Fruit fly (Drosophila melanogaster) whole organism, prepupa: ENCODE data around the gene CG8560.

Experiments
- Blimp-1 ChIP-seq: fragments of 200-800 bp; sonication (Bioruptor generic); optimal IDR thresholded peaks from 3 replicates; lab custom pipeline; 2017; ENCODE audit warnings: missing biosample characterization, missing genetic modification characterization, mild to moderate bottlenecking, moderate library complexity, missing genetic modification reagents
- CG10631 ChIP-seq: fragments of 200-800 bp; sonication (Bioruptor generic); optimal IDR thresholded peaks from 2 replicates; lab custom pipeline; 2016; ENCODE audit warnings: missing biosample characterization, missing genetic modification characterization
- CG10669 ChIP-seq: fragments of 200-800 bp; sonication (Bioruptor generic); optimal IDR thresholded peaks from 3 replicates; lab custom pipeline; 2018; ENCODE audit warnings: missing biosample characterization, mild to moderate bottlenecking, missing genetic modification characterization, moderate library complexity
- CG11294 ChIP-seq: fragments of 200-800 bp; sonication (Bioruptor generic); IDR thresholded peaks from 2 replicates; pipeline ENCODE4 v1.3.6; 2022; ENCODE audit warnings: missing biosample characterization, missing genetic modification characterization
- CG11762 ChIP-seq: fragments of 200-800 bp; sonication (Bioruptor generic); optimal IDR thresholded peaks from 3 replicates; lab custom pipeline; 2016; ENCODE audit warnings: missing biosample characterization, missing genetic modification characterization; ENCODE audit not compliant: insufficient read depth
- CG11902 ChIP-seq: fragments of 200-800 bp; sonication (Bioruptor generic); optimal IDR thresholded peaks from 3 replicates; lab custom pipeline; 2016; ENCODE audit warnings: missing biosample characterization, missing genetic modification characterization
- CG15336 ChIP-seq: fragments of 200-800 bp; sonication (Bioruptor generic); IDR thresholded peaks from 2 replicates; pipeline ENCODE4 v1.3.6; 2022; ENCODE audit warnings: missing biosample characterization, missing genetic modification characterization
- CG1621 ChIP-seq: fragments of 200-800 bp; sonication (Bioruptor generic); optimal IDR thresholded peaks from 3 replicates; lab custom pipeline; 2018; ENCODE audit warnings: missing biosample characterization, mild to moderate bottlenecking, missing genetic modification characterization
- CG16779 ChIP-seq: fragments of 200-800 bp; sonication (Bioruptor generic); optimal IDR thresholded peaks from 3 replicates; lab custom pipeline; 2017; ENCODE audit warnings: missing biosample characterization, mild to moderate bottlenecking, missing genetic modification characterization
- CG3032 ChIP-seq: fragments of 200-800 bp; optimal IDR thresholded peaks from 2 replicates; lab custom pipeline; 2019; ENCODE audit warnings: missing biosample characterization, mild to moderate bottlenecking, missing genetic modification characterization, moderate library complexity
- CG31627 ChIP-seq: fragments of 200-800 bp; sonication (Bioruptor generic); optimal IDR thresholded peaks from 3 replicates; lab custom pipeline; 2016; ENCODE audit warnings: missing biosample characterization, missing genetic modification characterization
- CG32006 ChIP-seq: fragments of 200-800 bp; sonication (Bioruptor generic); optimal IDR thresholded peaks from 3 replicates; lab custom pipeline; 2017; ENCODE audit warnings: missing biosample characterization, mild to moderate bottlenecking, missing genetic modification characterization
- CG34406 ChIP-seq: fragments of 200-800 bp; sonication (Bioruptor generic); optimal IDR thresholded peaks from 3 replicates; lab custom pipeline; 2016; ENCODE audit warnings: missing biosample characterization, missing genetic modification characterization
- CG3919 ChIP-seq: fragments of 200-800 bp; sonication (Bioruptor generic); optimal IDR thresholded peaks from 3 replicates; lab custom pipeline; 2016; ENCODE audit warnings: missing biosample characterization, missing genetic modification characterization
- CG6163 ChIP-seq: fragments of 200-800 bp; sonication (Bioruptor generic); IDR thresholded peaks from 3 replicates; pipeline ENCODE4 v1.3.6; 2022; ENCODE audit warnings: missing biosample characterization, missing genetic modification characterization
- CG6276 ChIP-seq: fragments of 200-800 bp; sonication (Bioruptor generic); optimal IDR thresholded peaks from 2 replicates; lab custom pipeline; 2017; ENCODE audit warnings: missing biosample characterization, mild to moderate bottlenecking, missing genetic modification characterization
- CG6792 ChIP-seq: fragments of 200-800 bp; sonication (Bioruptor generic); optimal IDR thresholded peaks from 3 replicates; lab custom pipeline; 2016; ENCODE audit warnings: missing biosample characterization, missing genetic modification characterization
- CG6808 ChIP-seq: fragments of 200-800 bp; sonication (Bioruptor generic); optimal IDR thresholded peaks from 3 replicates; lab custom pipeline; 2017; ENCODE audit warnings: missing biosample characterization, missing genetic modification characterization, mild to moderate bottlenecking, moderate library complexity, missing genetic modification reagents
- CG7368 ChIP-seq: fragments of 200-800 bp; sonication (Bioruptor generic); optimal IDR thresholded peaks from 3 replicates; lab custom pipeline; 2016; ENCODE audit warnings: missing biosample characterization, missing genetic modification characterization
- CG8119 ChIP-seq: fragments of 200-800 bp; sonication (Bioruptor generic); IDR thresholded peaks from 3 replicates; pipeline ENCODE4 v1.3.6; 2022; ENCODE audit warnings: missing biosample characterization, missing genetic modification characterization
- CG8319 ChIP-seq: fragments of 200-800 bp; sonication (Bioruptor generic); optimal IDR thresholded peaks from 3 replicates; lab custom pipeline; 2016; ENCODE audit warnings: missing biosample characterization, missing genetic modification characterization
- CG8632 ChIP-seq: fragments of 200-800 bp; sonication (Bioruptor generic); optimal IDR thresholded peaks from 3 replicates; lab custom pipeline; 2016; ENCODE audit warnings: missing biosample characterization, missing genetic modification characterization
- Eip75B ChIP-seq: fragments of 200-800 bp; sonication (Bioruptor generic); optimal IDR thresholded peaks from 3 replicates; lab custom pipeline; 2016; ENCODE audit warnings: missing biosample characterization, missing genetic modification characterization
- Eip78C ChIP-seq: fragments of 200-800 bp; sonication (Bioruptor generic); peaks from one replicate; lab custom pipeline; 2016; ENCODE audit warnings: missing biosample characterization, missing genetic modification characterization
- Eip93F ChIP-seq: fragments of 200-800 bp; sonication (Bioruptor generic); optimal IDR thresholded peaks from 2 replicates; lab custom pipeline; 2016; ENCODE audit warnings: missing biosample characterization, mild to moderate bottlenecking, missing genetic modification characterization
- Hr38 ChIP-seq: sonication (Bioruptor generic); optimal IDR thresholded peaks from 2 replicates; lab custom pipeline; 2016; ENCODE audit warnings: missing biosample characterization, missing genetic modification characterization
- Hr39 ChIP-seq: fragments of 200-800 bp; sonication (Bioruptor generic); optimal IDR thresholded peaks from 2 replicates; lab custom pipeline; 2016; ENCODE audit warnings: missing biosample characterization, missing genetic modification characterization
- Lpt ChIP-seq: fragments of 200-800 bp; sonication (Bioruptor generic); optimal IDR thresholded peaks from 3 replicates; lab custom pipeline; 2016; ENCODE audit warnings: missing biosample characterization, missing genetic modification characterization
- Met ChIP-seq: fragments of 200-800 bp; sonication (Bioruptor generic); optimal IDR thresholded peaks from 3 replicates; lab custom pipeline; 2016; ENCODE audit warnings: missing biosample characterization, missing genetic modification characterization
- OdsH ChIP-seq: fragments of 200-800 bp; sonication (Bioruptor generic); optimal IDR thresholded peaks from 3 replicates; lab custom pipeline; 2016; ENCODE audit warnings: missing biosample characterization, missing genetic modification characterization
- Smox ChIP-seq: fragments of 200-800 bp; sonication (Bioruptor generic); optimal IDR thresholded peaks from 3 replicates; lab custom pipeline; 2016; ENCODE audit warnings: missing biosample characterization, missing genetic modification characterization
- Sox102F ChIP-seq: fragments of 200-800 bp; sonication (Bioruptor generic); optimal IDR thresholded peaks from 2 replicates; lab custom pipeline; 2016; ENCODE audit warnings: missing biosample characterization, mild to moderate bottlenecking, missing genetic modification characterization
- Sox14 ChIP-seq: fragments of 200-800 bp; sonication (Bioruptor generic); optimal IDR thresholded peaks from 3 replicates; lab custom pipeline; 2016; ENCODE audit warnings: missing biosample characterization, missing genetic modification characterization
- Sox15 ChIP-seq: fragments of 200-800 bp; sonication (Bioruptor generic); optimal IDR thresholded peaks from 3 replicates; lab custom pipeline; 2016; ENCODE audit warnings: missing biosample characterization, missing genetic modification characterization
- achi ChIP-seq: fragments of 200-800 bp; sonication (Bioruptor generic); optimal IDR thresholded peaks from 3 replicates; lab custom pipeline; 2016; ENCODE audit warnings: missing biosample characterization, missing genetic modification characterization
- acj6 ChIP-seq: fragments of 200-800 bp; sonication (Bioruptor generic); optimal IDR thresholded peaks from 3 replicates; lab custom pipeline; 2016; ENCODE audit warnings: missing biosample characterization, missing genetic modification characterization
- cyc ChIP-seq: fragments of 200-800 bp; sonication (Bioruptor generic); optimal IDR thresholded peaks from 3 replicates; lab custom pipeline; 2016; ENCODE audit warnings: missing biosample characterization, missing genetic modification characterization
- dac ChIP-seq: fragments of 200-800 bp; sonication (Bioruptor generic); optimal IDR thresholded peaks from 2 replicates; lab custom pipeline; 2017; ENCODE audit warnings: missing biosample characterization, mild to moderate bottlenecking, missing genetic modification characterization
- eg ChIP-seq: fragments of 200-800 bp; sonication (Bioruptor generic); IDR thresholded peaks from 3 replicates; pipeline ENCODE4 v1.3.6; 2022; ENCODE audit warnings: missing biosample characterization, missing genetic modification characterization
- esn ChIP-seq: fragments of 200-800 bp; sonication (Bioruptor generic); optimal IDR thresholded peaks from 2 replicates; lab custom pipeline; 2016; ENCODE audit warnings: missing biosample characterization, mild to moderate bottlenecking, missing genetic modification characterization, moderate library complexity
- fkh ChIP-seq: fragments of 200-800 bp; sonication (Bioruptor generic); optimal IDR thresholded peaks from 3 replicates; lab custom pipeline; 2017; ENCODE audit warnings: missing biosample characterization, mild to moderate bottlenecking, missing genetic modification characterization, moderate library complexity
- lz ChIP-seq: fragments of 200-800 bp; sonication (Bioruptor generic); optimal IDR thresholded peaks from 3 replicates; lab custom pipeline; 2016; ENCODE audit warnings: missing biosample characterization, missing genetic modification characterization
- net ChIP-seq: fragments of 200-800 bp; sonication (Bioruptor generic); optimal IDR thresholded peaks from 3 replicates; lab custom pipeline; 2016; ENCODE audit warnings: missing biosample characterization, missing genetic modification characterization
- svp ChIP-seq: fragments of 200-800 bp; sonication (Bioruptor generic); peaks from one replicate; lab custom pipeline; 2016; ENCODE audit warnings: missing biosample characterization, missing genetic modification characterization
- topi ChIP-seq: fragments of 200-800 bp; sonication (Bioruptor generic); optimal IDR thresholded peaks from 3 replicates; lab custom pipeline; 2016; ENCODE audit warnings: missing biosample characterization, missing genetic modification characterization
- vri ChIP-seq: fragments of 200-800 bp; sonication (Bioruptor generic); optimal IDR thresholded peaks from 3 replicates; lab custom pipeline; 2016; ENCODE audit warnings: missing biosample characterization, mild to moderate bottlenecking, missing genetic modification characterization

Gene CG8560

DNA sequence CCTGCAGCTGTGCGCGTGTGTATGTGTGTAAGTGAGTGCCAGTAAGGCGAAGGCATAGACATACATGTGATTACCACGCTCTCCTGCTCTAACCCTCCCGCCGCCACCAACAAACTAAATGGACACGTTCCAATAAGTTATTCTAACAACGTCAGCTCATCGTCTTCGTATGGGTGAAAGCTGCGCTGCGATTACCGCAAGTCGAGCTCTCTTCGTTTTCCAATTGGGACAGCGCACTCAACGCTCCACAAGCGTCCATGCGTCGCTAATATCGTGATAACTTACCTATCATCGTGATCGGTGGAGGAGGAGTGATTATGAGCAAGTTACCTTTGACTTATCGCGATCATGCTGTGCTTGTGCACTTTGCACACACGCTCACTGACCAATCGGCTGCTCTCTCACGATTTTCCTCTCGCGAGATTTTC lies 42.9 kb downstream of the CG8560 start (continued):
- TF ChIP-seq svp (GFP tag; lab: Kevin White, UChicago), result peak; percentile 95
- TF ChIP-seq CG11902, result no peak
- no peak for TF ChIP-seq OdsH (GFP tag; lab: Kevin White, UChicago)
- TF ChIP-seq CG11762 (GFP tag; lab: Kevin White, UChicago), result no peak
- no peak for TF ChIP-seq CG10631 (GFP tag; lab: Kevin White, UChicago)
- no peak; the same call in 1 of the 3 replicates for TF ChIP-seq CG6163
- no peak for TF ChIP-seq Blimp-1 (GFP tag; lab: Kevin White, UChicago)
- TF ChIP-seq Met (GFP tag; lab: Kevin White, UChicago), result no peak
- peak; percentile 53 for TF ChIP-seq CG7368 (GFP tag; lab: Kevin White, UChicago)
- no peak for TF ChIP-seq vri (GFP tag; lab: Kevin White, UChicago)
- TF ChIP-seq CG16779, result peak; percentile 52
- TF ChIP-seq Eip78C (GFP tag; lab: Kevin White, UChicago), result peak; percentile 60
- TF ChIP-seq Hr39 (GFP tag; lab: Kevin White, UChicago), result no peak
- TF ChIP-seq topi (GFP tag; lab: Kevin White, UChicago), result peak; percentile 23
- peak; percentile 0 for TF ChIP-seq dac
- no peak for TF ChIP-seq Eip75B (GFP tag; lab: Kevin White, UChicago)
- no peak for TF ChIP-seq CG11294 (GFP tag; lab: Robert Waterston, UW)
- no peak for TF ChIP-seq Sox15 (GFP tag; lab: Kevin White, UChicago)
- TF ChIP-seq Lpt (GFP tag; lab: Kevin White, UChicago), result peak; percentile 19

DNA sequence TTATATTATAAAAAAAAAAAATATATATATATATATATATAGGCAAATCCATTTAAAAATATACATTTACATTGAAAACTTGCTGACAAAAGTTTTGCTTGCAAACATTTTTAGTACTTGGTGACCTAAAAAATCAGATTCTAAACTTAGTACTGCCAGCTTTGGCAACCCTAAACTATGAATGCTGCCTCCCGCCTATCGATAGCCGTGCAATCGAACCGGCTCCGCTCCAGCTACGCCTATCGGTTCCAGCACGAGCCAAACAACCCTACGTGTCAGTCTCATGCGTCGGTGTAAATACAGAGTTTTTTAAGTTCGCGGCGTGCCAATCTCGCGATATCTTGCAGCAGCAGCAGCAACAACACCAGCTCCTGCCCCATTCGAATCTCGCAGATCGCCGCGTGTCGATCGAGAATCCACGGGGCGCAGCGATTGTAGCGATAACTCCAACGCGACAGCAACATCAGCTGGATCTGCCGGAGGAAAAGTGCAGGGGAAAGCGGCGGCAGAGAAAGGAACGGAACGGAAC lies 43.6 kb downstream of the CG8560 start, which contains the start of gene Sec63:
TSS of gene Sec63 (plus strand) at position 238 of the 529 bp plus-strand sequence.
- TF ChIP-seq CG6792 (GFP tag; lab: Kevin White, UChicago) (peak; percentile 4), vri (GFP tag; lab: Kevin White, UChicago) (peak; percentile 24), Sox102F (GFP tag; lab: Kevin White, UChicago) (no peak), CG3919 (GFP tag; lab: Kevin White, UChicago) (peak; percentile 17), CG6163 (peak; percentile 56; the same call in 2 of the 3 replicates), CG11902 (peak; percentile 2), Smox (no peak), fkh (GFP tag; lab: Kevin White, UChicago) (peak; percentile 26), Hr38 (no peak), CG3032 (tag; lab: Kevin White, UChicago) (peak; percentile 38), CG6276 (no peak), lz (GFP tag; lab: Kevin White, UChicago) (no peak), eg (peak; percentile 51; the same call in 2 of the 3 replicates), cyc (GFP tag; lab: Kevin White, UChicago) (no peak), Eip93F (GFP tag; lab: Kevin White, UChicago) (peak; percentile 55), Hr39 (GFP tag; lab: Kevin White, UChicago) (peak; percentile 39), CG1621 (peak; percentile 49), CG8319 (GFP tag; lab: Kevin White, UChicago) (peak; percentile 96), net (no peak), Eip75B (GFP tag; lab: Kevin White, UChicago) (no peak), CG10631 (GFP tag; lab: Kevin White, UChicago) (peak; percentile 38), CG11294 (GFP tag; lab: Robert Waterston, UW) (no peak), esn (GFP tag; lab: Kevin White, UChicago) (peak; percentile 16), svp (GFP tag; lab: Kevin White, UChicago) (no peak), CG8632 (GFP tag; lab: Kevin White, UChicago) (peak; percentile 56), CG8119 (GFP tag; lab: Robert Waterston, UW) (no peak; the same call in 2 of the 3 replicates), CG6808 (GFP tag; lab: Kevin White, UChicago) (peak; percentile 17), Sox14 (GFP tag; lab: Kevin White, UChicago) (peak; percentile 20), achi (GFP tag; lab: Kevin White, UChicago) (peak; percentile 49), OdsH (GFP tag; lab: Kevin White, UChicago) (peak; percentile 50), Eip78C (GFP tag; lab: Kevin White, UChicago) (peak; percentile 34), CG34406 (GFP tag; lab: Kevin White, UChicago) (peak; percentile 38), acj6 (peak; percentile 52), CG32006 (GFP tag; lab: Kevin White, UChicago) (peak; percentile 43), CG31627 (GFP tag; lab: Kevin White, UChicago) (peak; percentile 34), CG15336 (GFP tag; lab: Robert Waterston, UW) (peak; percentile 57), CG10669 (GFP tag; lab: Kevin White, UChicago) (no peak)
